Fruit fly (Drosophila melanogaster) whole organism, embryonic: Measurements from ENCODE around the gene CG34278.

ENCODE experiments used
- Ada2b ChIP-seq: fragments of 200-800 bp; sonication (Bioruptor generic); IDR thresholded peaks from 2 replicates; pipeline ENCODE4 v1.3.6; 2022; ENCODE audit warnings: missing biosample characterization, missing genetic modification characterization
- Atf3 ChIP-seq: fragments of 200-800 bp; sonication (Bioruptor generic); optimal IDR thresholded peaks from 3 replicates; lab custom pipeline; 2016; ENCODE audit warnings: missing biosample characterization, missing genetic modification characterization
- Bgb ChIP-seq: fragments of 200-800 bp; sonication (Bioruptor generic); IDR thresholded peaks from 2 replicates; pipeline ENCODE4 v1.3.6; 2022; ENCODE audit warnings: missing biosample characterization, missing genetic modification characterization; ENCODE audit not compliant: partially characterized antibody
- CG10543 ChIP-seq: fragments of 200-800 bp; sonication (Bioruptor generic); optimal IDR thresholded peaks from 3 replicates; lab custom pipeline; 2017; ENCODE audit warnings: missing biosample characterization, mild to moderate bottlenecking, missing genetic modification characterization, moderate library complexity
- CG11085 ChIP-seq: fragments of 200-800 bp; sonication (Bioruptor generic); IDR thresholded peaks from 2 replicates; pipeline ENCODE4 v1.3.6; 2022; ENCODE audit warnings: missing biosample characterization, missing genetic modification characterization
- CG11695 ChIP-seq: fragments of 200-800 bp; sonication (Bioruptor generic); IDR thresholded peaks from 3 replicates; pipeline ENCODE4 v1.3.6; 2022; ENCODE audit warnings: missing biosample characterization, missing genetic modification characterization
- CG12071 ChIP-seq: fragments of 200-800 bp; sonication (Bioruptor generic); optimal IDR thresholded peaks from 3 replicates; lab custom pipeline; 2018; ENCODE audit warnings: missing biosample characterization, mild to moderate bottlenecking, missing genetic modification characterization
- CG15011 ChIP-seq: fragments of 200-800 bp; sonication (Bioruptor generic); optimal IDR thresholded peaks from 3 replicates; lab custom pipeline; 2018; ENCODE audit warnings: missing biosample characterization, mild to moderate bottlenecking, missing genetic modification characterization
- CG17385 ChIP-seq: fragments of 200-800 bp; sonication (Bioruptor generic); optimal IDR thresholded peaks from 3 replicates; lab custom pipeline; 2018; ENCODE audit warnings: missing biosample characterization, mild to moderate bottlenecking, missing genetic modification characterization
- CG17612 ChIP-seq: fragments of 200-800 bp; sonication (Bioruptor generic); IDR thresholded peaks from 2 replicates; pipeline ENCODE4 v1.3.6; 2022; ENCODE audit warnings: missing biosample characterization, missing genetic modification characterization
- CG2129 ChIP-seq: fragments of 200-800 bp; sonication (Bioruptor generic); IDR thresholded peaks from 2 replicates; pipeline ENCODE4 v1.3.6; 2022; ENCODE audit warnings: missing biosample characterization, missing genetic modification characterization; ENCODE audit not compliant: partially characterized antibody
- CG30020 ChIP-seq: fragments of 200-800 bp; optimal IDR thresholded peaks from 2 replicates; lab custom pipeline; 2019; ENCODE audit warnings: missing biosample characterization, mild to moderate bottlenecking, missing genetic modification characterization, moderate library complexity
- CG30431 ChIP-seq: fragments of 200-800 bp; sonication (Bioruptor generic); optimal IDR thresholded peaks from 2 replicates; lab custom pipeline; 2017; ENCODE audit warnings: missing biosample characterization, missing genetic modification characterization
- CG31441 ChIP-seq: fragments of 200-800 bp; sonication (Bioruptor generic); IDR thresholded peaks from 2 replicates; pipeline ENCODE4 v1.3.6; 2022; ENCODE audit warnings: missing biosample characterization, missing genetic modification characterization
- CG32767 ChIP-seq: fragments of 200-800 bp; sonication (Bioruptor generic); IDR thresholded peaks from 2 replicates; pipeline ENCODE4 v1.3.6; 2022; ENCODE audit warnings: missing biosample characterization, missing genetic modification characterization
- CG3281 ChIP-seq: fragments of 200-800 bp; sonication (Bioruptor generic); optimal IDR thresholded peaks from 3 replicates; lab custom pipeline; 2017; ENCODE audit warnings: missing biosample characterization, mild to moderate bottlenecking, missing genetic modification characterization
- CG34224 ChIP-seq: fragments of 200-800 bp; sonication (Bioruptor generic); IDR thresholded peaks from 3 replicates; pipeline ENCODE4 v1.3.6; 2022; ENCODE audit warnings: missing biosample characterization, missing genetic modification characterization; ENCODE audit not compliant: partially characterized antibody
- CG3847 ChIP-seq: fragments of 200-800 bp; sonication (Bioruptor generic); IDR thresholded peaks from 2 replicates; pipeline ENCODE4 v1.3.6; 2022; ENCODE audit warnings: missing biosample characterization, missing genetic modification characterization
- CG4730 ChIP-seq: fragments of 200-800 bp; sonication (Bioruptor generic); IDR thresholded peaks from 2 replicates; pipeline ENCODE4 v1.3.6; 2022; ENCODE audit warnings: missing biosample characterization, missing genetic modification characterization
- CG5180 ChIP-seq: fragments of 200-800 bp; sonication (Bioruptor generic); optimal IDR thresholded peaks from 3 replicates; lab custom pipeline; 2017; ENCODE audit warnings: missing biosample characterization, missing genetic modification characterization, mild to moderate bottlenecking, moderate library complexity, missing genetic modification reagents
- CG6175 ChIP-seq: fragments of 200-800 bp; sonication (Bioruptor generic); IDR thresholded peaks from 3 replicates; pipeline ENCODE4 v1.3.6; 2022; ENCODE audit warnings: missing biosample characterization, missing genetic modification characterization
- CG7271 ChIP-seq: fragments of 200-800 bp; sonication (Bioruptor generic); optimal IDR thresholded peaks from 2 replicates; lab custom pipeline; 2018; ENCODE audit warnings: missing biosample characterization, mild to moderate bottlenecking, missing genetic modification characterization, moderate library complexity
- CG7963 ChIP-seq: fragments of 200-800 bp; sonication (Bioruptor generic); IDR thresholded peaks from 3 replicates; pipeline ENCODE4 v1.3.6; 2022; ENCODE audit warnings: missing biosample characterization, missing genetic modification characterization; ENCODE audit not compliant: partially characterized antibody
- CG8281 ChIP-seq: fragments of 200-800 bp; sonication (Bioruptor generic); optimal IDR thresholded peaks from 2 replicates; lab custom pipeline; 2018; ENCODE audit warnings: missing biosample characterization, mild to moderate bottlenecking, missing genetic modification characterization, moderate library complexity
- D19B ChIP-seq: fragments of 200-800 bp; sonication (Bioruptor generic); optimal IDR thresholded peaks from 2 replicates; lab custom pipeline; 2017; ENCODE audit warnings: missing biosample characterization, mild to moderate bottlenecking, missing genetic modification characterization
- HLH4C ChIP-seq: fragments of 200-800 bp; sonication (Bioruptor generic); IDR thresholded peaks from 3 replicates; pipeline ENCODE4 v1.3.6; 2022; ENCODE audit warnings: missing biosample characterization, missing genetic modification characterization; ENCODE audit not compliant: partially characterized antibody
- Nf-YA ChIP-seq: fragments of 200-800 bp; sonication (Bioruptor generic); IDR thresholded peaks from 2 replicates; pipeline ENCODE4 v1.3.6; 2022; ENCODE audit warnings: missing biosample characterization, missing genetic modification characterization
- YL-1 ChIP-seq: fragments of 200-800 bp; sonication (Bioruptor generic); optimal IDR thresholded peaks from 3 replicates; lab custom pipeline; 2017; ENCODE audit warnings: missing biosample characterization, mild to moderate bottlenecking, missing genetic modification characterization
- ato ChIP-seq: fragments of 200-800 bp; sonication (Bioruptor generic); IDR thresholded peaks from 2 replicates; pipeline ENCODE4 v1.3.6; 2022; ENCODE audit warnings: missing biosample characterization, missing genetic modification characterization; ENCODE audit not compliant: partially characterized antibody
- cad ChIP-seq: fragments of >200 bp; optimal IDR thresholded peaks from 2 replicates; lab custom pipeline; 2017; ENCODE audit warnings: missing biosample characterization, missing genetic modification characterization
- chif ChIP-seq, 2 experiments: fragments of 200-800 bp; sonication (Bioruptor generic); optimal IDR thresholded peaks; 3 replicates each; lab custom pipeline; 2016; ENCODE audit warnings: missing biosample characterization in 2 of 2, missing genetic modification characterization in 2 of 2
- danr ChIP-seq: fragments of 200-800 bp; sonication (Bioruptor generic); IDR thresholded peaks from 2 replicates; pipeline ENCODE4 v1.3.6; 2022; ENCODE audit warnings: missing biosample characterization, missing genetic modification characterization
- dpn ChIP-seq, 2 experiments: fragments of 200-800 bp; sonication (Bioruptor generic); optimal IDR thresholded peaks; 3 replicates each; lab custom pipeline; 2016; ENCODE audit warnings: missing biosample characterization in 2 of 2, missing genetic modification characterization in 2 of 2
- fd102C ChIP-seq: fragments of 200-800 bp; sonication (Bioruptor generic); optimal IDR thresholded peaks from 2 replicates; lab custom pipeline; 2018; ENCODE audit warnings: missing biosample characterization, mild to moderate bottlenecking, missing genetic modification characterization, moderate library complexity
- fd64A ChIP-seq: fragments of 200-800 bp; sonication (Bioruptor generic); optimal IDR thresholded peaks from 3 replicates; lab custom pipeline; 2018; ENCODE audit warnings: missing biosample characterization, mild to moderate bottlenecking, missing genetic modification characterization
- gcm2 ChIP-seq: fragments of 200-800 bp; sonication (Bioruptor generic); optimal IDR thresholded peaks from 2 replicates; lab custom pipeline; 2016; ENCODE audit warnings: missing biosample characterization, missing genetic modification characterization
- her ChIP-seq: fragments of 200-800 bp; sonication (Bioruptor generic); optimal IDR thresholded peaks from 2 replicates; lab custom pipeline; 2016; ENCODE audit warnings: missing biosample characterization, missing genetic modification characterization
- kah ChIP-seq: fragments of 200-800 bp; sonication (Bioruptor generic); optimal IDR thresholded peaks from 2 replicates; lab custom pipeline; 2018; ENCODE audit warnings: missing biosample characterization, mild to moderate bottlenecking, missing genetic modification characterization
- ken ChIP-seq: fragments of 200-800 bp; sonication (Bioruptor generic); IDR thresholded peaks from 3 replicates; pipeline ENCODE4 v1.3.6; 2022; ENCODE audit warnings: missing biosample characterization, missing genetic modification characterization
- kni ChIP-seq: fragments of 200-800 bp; sonication (Bioruptor generic); optimal IDR thresholded peaks from 3 replicates; lab custom pipeline; 2017; ENCODE audit warnings: mild to moderate bottlenecking, missing biosample characterization, missing genetic modification reagents, missing genetic modification characterization
- luna ChIP-seq: fragments of 200-800 bp; sonication (Bioruptor generic); optimal IDR thresholded peaks from 2 replicates; lab custom pipeline; 2016; ENCODE audit warnings: missing biosample characterization, missing genetic modification characterization
- pb ChIP-seq: fragments of 200-800 bp; sonication (Bioruptor generic); optimal IDR thresholded peaks from 3 replicates; lab custom pipeline; 2016; ENCODE audit warnings: missing biosample characterization, missing genetic modification characterization
- peb ChIP-seq: fragments of 200-800 bp; sonication (Bioruptor generic); IDR thresholded peaks from 2 replicates; pipeline ENCODE4 v1.3.6; 2022; ENCODE audit warnings: missing biosample characterization, missing genetic modification characterization
- prd ChIP-seq, 3 experiments: fragments of >200 bp in 2 of 3; fragments of 200-800 bp in 1 of 3; sonication (Bioruptor generic) in 1 of 3; optimal IDR thresholded peaks in 2 of 3; IDR thresholded peaks in 1 of 3; 2 replicates in 2 of 3; 3 replicates in 1 of 3; pipeline versions ENCODE4 v1.3.6 to Lab custom; 2017 to 2022; ENCODE audit warnings: missing biosample characterization in 1 of 3, missing genetic modification characterization in 1 of 3
- psq ChIP-seq: fragments of 200-800 bp; sonication (Bioruptor generic); optimal IDR thresholded peaks from 2 replicates; lab custom pipeline; 2017; ENCODE audit warnings: missing biosample characterization, missing genetic modification characterization
- pzg ChIP-seq: fragments of 200-800 bp; sonication (Bioruptor generic); optimal IDR thresholded peaks from 3 replicates; lab custom pipeline; 2018; ENCODE audit warnings: missing biosample characterization, mild to moderate bottlenecking, missing genetic modification characterization, moderate library complexity
- sqz ChIP-seq: fragments of 200-800 bp; sonication (Bioruptor generic); optimal IDR thresholded peaks from 3 replicates; lab custom pipeline; 2018; ENCODE audit warnings: missing biosample characterization, mild to moderate bottlenecking, missing genetic modification characterization
- toy ChIP-seq: fragments of 200-800 bp; sonication (Bioruptor generic); IDR thresholded peaks from 2 replicates; pipeline ENCODE4 v1.3.6; 2022; ENCODE audit warnings: missing biosample characterization, missing genetic modification characterization
- zen2 ChIP-seq: fragments of 200-800 bp; sonication (Bioruptor generic); IDR thresholded peaks from 3 replicates; pipeline ENCODE4 v1.3.6; 2022; ENCODE audit warnings: missing biosample characterization, missing genetic modification characterization; ENCODE audit not compliant: partially characterized antibody

CG34278 gene

dm6 chr3R:17072526-17073114 is 47.6 kb upstream of the CG34278 start, which contains the start of the genes Ns1 and mRpS11 (continued):
- TF ChIP-seq fd64A (no peak), Nf-YA (GFP tag; lab: Robert Waterston, UW) (no peak), danr (GFP tag; lab: Robert Waterston, UW) (no peak), sqz (no peak), CG7963 (GFP tag; lab: Robert Waterston, UW) (peak; percentile 44; the same call in 2 of the 3 replicates), CG34224 (no peak), luna (no peak), prd (optimal IDR thresholded peaks at IDR 0.05; lab: Kevin White, UChicago) (no peak), prd (GFP tag; IDR thresholded peaks at IDR 0.05; lab: Robert Waterston, UW) (peak; percentile 43; the same call in 1 of the 3 replicates), Atf3 (GFP tag; lab: Kevin White, UChicago) (no peak), CG30020 (peak; percentile 26), YL-1 (GFP tag; lab: Kevin White, UChicago) (peak; percentile 100), kah (GFP tag; lab: Kevin White, UChicago) (peak; percentile 96), CG10543 (peak; percentile 32), psq (GFP tag; lab: Kevin White, UChicago) (no peak), CG2129 (no peak), CG5180 (GFP tag; lab: Kevin White, UChicago) (no peak), HLH4C (GFP tag; lab: Robert Waterston, UW) (no peak), cad (no peak), CG17385 (GFP tag; lab: Kevin White, UChicago) (peak; percentile 98), CG11695 (GFP tag; lab: Robert Waterston, UW) (no peak), pzg (GFP tag; lab: Kevin White, UChicago) (peak; percentile 91), CG3281 (GFP tag; lab: Kevin White, UChicago) (peak; percentile 34), ken (GFP tag; lab: Robert Waterston, UW) (no peak), CG17612 (GFP tag; lab: Robert Waterston, UW) (no peak), CG12071 (GFP tag; lab: Kevin White, UChicago) (no peak), peb (GFP tag; lab: Robert Waterston, UW) (no peak), CG15011 (GFP tag; lab: Kevin White, UChicago) (no peak), toy (GFP tag; lab: Robert Waterston, UW) (no peak), D19B (no peak), gcm2 (no peak), Bgb (GFP tag; lab: Robert Waterston, UW) (peak; percentile 43; the same call in 1 of the 2 replicates), dpn (GFP tag; optimal IDR thresholded peaks at IDR 0.05; lab: Kevin White, UChicago) (peak; percentile 29 to 52), her (GFP tag; lab: Kevin White, UChicago) (peak; percentile 36), CG11085 (GFP tag; lab: Robert Waterston, UW) (no peak), chif (GFP tag; optimal IDR thresholded peaks at IDR 0.05; lab: Kevin White, UChicago) (peak in 1 of 2 experiments; percentile 25), CG32767 (GFP tag; lab: Robert Waterston, UW) (no peak), kni (GFP tag; lab: Kevin White, UChicago) (no peak), CG3847 (GFP tag; lab: Robert Waterston, UW) (peak; percentile 63), CG7271 (tag; lab: Kevin White, UChicago) (no peak), fd102C (GFP tag; lab: Kevin White, UChicago) (no peak), CG31441 (no peak), pb (peak; percentile 2), ato (GFP tag; lab: Robert Waterston, UW) (peak; percentile 28; the same call in 1 of the 2 replicates), Ada2b (no peak), CG4730 (GFP tag; lab: Robert Waterston, UW) (no peak), CG6175 (GFP tag; lab: Robert Waterston, UW) (no peak), CG8281 (tag; lab: Kevin White, UChicago) (no peak), CG30431 (GFP tag; lab: Kevin White, UChicago) (no peak), zen2 (GFP tag; lab: Robert Waterston, UW) (no peak)
